Worm (Caenorhabditis elegans) whole organism, early embryonic: ENCODE data around the gene str-193.

Experiments
- B0310.2 ChIP-seq: sonication (generic microtip); optimal IDR thresholded peaks from 2 replicates; lab custom pipeline; 2016; ENCODE audit warnings: mild to moderate bottlenecking, missing genetic modification characterization, missing compliant biosample characterization
- F13C5.2 ChIP-seq: sonication (generic microtip); optimal IDR thresholded peaks from 2 replicates; lab custom pipeline; 2017; ENCODE audit warnings: mild to moderate bottlenecking, missing genetic modification characterization, inconsistent platforms, missing compliant biosample characterization
- aly-1 ChIP-seq: sonication (generic microtip); optimal IDR thresholded peaks from 2 replicates; lab custom pipeline; 2016; ENCODE audit warnings: missing genetic modification characterization, missing compliant biosample characterization
- ama-1 ChIP-seq: fragments of 150-350 bp; optimal IDR thresholded peaks from 2 replicates; lab custom pipeline; 2014
- ceh-13 ChIP-seq: fragments of 200-800 bp; sonication (Bioruptor generic); optimal IDR thresholded peaks from 2 replicates; lab custom pipeline; 2018; ENCODE audit warnings: mild to moderate bottlenecking, missing genetic modification characterization, missing compliant biosample characterization
- ceh-36 ChIP-seq: sonication (generic microtip); optimal IDR thresholded peaks from 2 replicates; lab custom pipeline; 2016; ENCODE audit warnings: missing genetic modification characterization, inconsistent platforms, missing compliant biosample characterization
- ets-7 ChIP-seq: sonication (generic microtip); optimal IDR thresholded peaks from 2 replicates; lab custom pipeline; 2016; ENCODE audit warnings: missing genotype, missing genetic modification characterization, missing compliant biosample characterization
- flt-1 ChIP-seq: fragments of 200-800 bp; sonication (Bioruptor generic); IDR thresholded peaks from 2 replicates; pipeline ENCODE4 v1.3.6; 2022; ENCODE audit warnings: missing genetic modification characterization, missing compliant biosample characterization
- hmbx-1 ChIP-seq: sonication (generic microtip); optimal IDR thresholded peaks from 2 replicates; lab custom pipeline; 2016; ENCODE audit warnings: mild to moderate bottlenecking, missing genetic modification characterization, missing compliant biosample characterization
- hmg-4 ChIP-seq: fragments of 200-800 bp; sonication (Bioruptor generic); optimal IDR thresholded peaks from 2 replicates; lab custom pipeline; 2018; ENCODE audit warnings: mild to moderate bottlenecking, missing genetic modification characterization, missing compliant biosample characterization
- hnd-1 ChIP-seq: sonication (generic microtip); optimal IDR thresholded peaks from 2 replicates; lab custom pipeline; 2016; ENCODE audit warnings: missing genetic modification characterization, missing compliant biosample characterization
- pes-1 ChIP-seq: fragments of 200-800 bp; sonication (Bioruptor generic); IDR thresholded peaks from 2 replicates; pipeline ENCODE4 v1.3.6; 2022; ENCODE audit warnings: missing genetic modification reagents, missing genetic modification characterization, missing compliant biosample characterization
- scrt-1 ChIP-seq: fragments of 200-800 bp; sonication (Bioruptor generic); IDR thresholded peaks from 2 replicates; pipeline ENCODE4 v1.3.6; 2022; ENCODE audit warnings: missing genetic modification characterization, missing compliant biosample characterization
- sea-1 ChIP-seq: fragments of 200-800 bp; sonication (Bioruptor generic); conservative IDR thresholded peaks from 2 replicates; pipeline ENCODE4 v1.3.6; 2022; ENCODE audit warnings: missing genetic modification characterization, missing compliant biosample characterization
- tbx-11 ChIP-seq: fragments of 200-800 bp; sonication (Bioruptor generic); IDR thresholded peaks from 2 replicates; pipeline ENCODE4 v1.3.6; 2022; ENCODE audit warnings: missing genetic modification characterization, missing compliant biosample characterization
- tbx-37 ChIP-seq: fragments of 200-800 bp; sonication (Bioruptor generic); conservative IDR thresholded peaks from 2 replicates; pipeline ENCODE4 v1.3.6; 2022; ENCODE audit warnings: missing genetic modification reagents, missing genetic modification characterization, missing compliant biosample characterization
- tra-4 ChIP-seq: sonication (generic microtip); optimal IDR thresholded peaks from 2 replicates; lab custom pipeline; 2017; ENCODE audit warnings: missing genetic modification characterization, missing compliant biosample characterization

Gene str-193

ce11 chrV:9801965-9802364, 19.7 kb downstream of the str-193 start, which contains the start of gene F46B6.10:
TSS of gene F46B6.10 (minus strand) at chrV:9802065.
- no peak for TF ChIP-seq tbx-11 (GFP tag; lab: Robert Waterston, UW)
- TF ChIP-seq hmbx-1, result no peak
- TF ChIP-seq scrt-1 (GFP tag; lab: Robert Waterston, UW), result no peak
- TF ChIP-seq tra-4 (tag; lab: Kevin White, UChicago), result no peak
- TF ChIP-seq hnd-1 (tag; lab: Kevin White, UChicago), result no peak
- TF ChIP-seq aly-1 (tag; lab: Kevin White, UChicago), result no peak
- TF ChIP-seq flt-1 (GFP tag; lab: Robert Waterston, UW), result no peak
- no peak for TF ChIP-seq ets-7
- no peak for TF ChIP-seq pes-1 (GFP tag; lab: Robert Waterston, UW)
- no peak for TF ChIP-seq sea-1 (GFP tag; lab: Robert Waterston, UW)
- TF ChIP-seq B0310.2, result no peak
- TF ChIP-seq ceh-36 (tag; lab: Kevin White, UChicago), result no peak

ce11 chrV:9799076-9799475, 22.5 kb downstream of the str-193 start, which contains the start of gene F46B6.13:
TSS of gene F46B6.13 (minus strand) at chrV:9799176.
- no peak for TF ChIP-seq ama-1 (lab: Kevin White, UChicago)

DNA sequence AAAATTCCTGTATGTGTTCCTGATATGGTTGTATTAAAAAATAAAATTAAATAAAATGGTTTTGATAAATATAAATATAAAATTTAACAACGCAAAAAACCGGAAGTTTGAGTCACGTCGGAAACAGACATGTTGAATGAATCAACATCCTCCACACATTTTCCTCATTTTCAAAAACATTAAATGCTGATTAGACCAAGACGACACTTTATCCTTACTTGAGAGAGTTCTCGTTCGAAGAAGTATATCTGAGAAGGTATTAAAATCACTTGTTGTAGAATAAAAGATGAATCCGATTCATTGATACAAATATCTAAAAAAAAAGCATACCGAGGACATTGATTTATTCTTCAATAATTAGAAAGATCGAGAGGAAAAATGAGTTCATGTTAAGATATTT, 23.4 kb downstream of the str-193 start:
- TF ChIP-seq hmbx-1 (no peak), tbx-11 (GFP tag; lab: Robert Waterston, UW) (no peak), scrt-1 (GFP tag; lab: Robert Waterston, UW) (no peak), ets-7 (no peak), ama-1 (lab: Kevin White, UChicago) (no peak), B0310.2 (no peak), pes-1 (GFP tag; lab: Robert Waterston, UW) (no peak), tra-4 (tag; lab: Kevin White, UChicago) (no peak), tbx-37 (no peak), aly-1 (tag; lab: Kevin White, UChicago) (no peak), F13C5.2 (no peak), ceh-36 (tag; lab: Kevin White, UChicago) (no peak), flt-1 (GFP tag; lab: Robert Waterston, UW) (no peak), sea-1 (GFP tag; lab: Robert Waterston, UW) (no peak), ceh-13 (GFP tag; lab: Kevin White, UChicago) (no peak), hnd-1 (tag; lab: Kevin White, UChicago) (no peak), hmg-4 (GFP tag; lab: Kevin White, UChicago) (no peak)

ce11 chrV:9796562-9796961, 25.1 kb downstream of the str-193 start, which contains the start of gene F46B6.9:
TSS of gene F46B6.9 (plus strand) at chrV:9796862.
- TF ChIP-seq B0310.2 (no peak), sea-1 (GFP tag; lab: Robert Waterston, UW) (no peak), tra-4 (tag; lab: Kevin White, UChicago) (no peak), pes-1 (GFP tag; lab: Robert Waterston, UW) (no peak), hmg-4 (GFP tag; lab: Kevin White, UChicago) (no peak), ama-1 (lab: Kevin White, UChicago) (no peak)

DNA sequence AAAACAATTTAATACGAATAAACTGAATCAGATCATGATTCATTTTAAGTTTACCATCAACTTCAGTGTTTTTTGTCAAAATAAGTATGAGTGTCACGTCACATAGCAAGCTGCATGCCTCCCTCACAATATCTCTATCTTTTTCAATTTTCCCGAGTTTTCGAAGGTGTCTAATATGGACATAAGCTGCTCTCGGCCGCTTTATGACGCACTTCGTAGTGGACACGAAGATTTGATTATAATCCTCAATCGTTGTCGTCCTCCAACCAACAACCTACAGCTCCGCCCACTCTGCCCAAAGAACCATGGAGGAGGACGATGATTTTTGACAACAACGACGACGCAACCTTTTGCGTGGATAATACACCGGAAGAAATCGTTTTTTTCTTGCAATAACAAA, 25.6 kb downstream of the str-193 start:
- TF ChIP-seq hmg-4 (GFP tag; lab: Kevin White, UChicago), result no peak
- no peak for TF ChIP-seq scrt-1 (GFP tag; lab: Robert Waterston, UW)
- no peak for TF ChIP-seq ama-1 (lab: Kevin White, UChicago)
- no peak for TF ChIP-seq flt-1 (GFP tag; lab: Robert Waterston, UW)
- no peak for TF ChIP-seq tbx-11 (GFP tag; lab: Robert Waterston, UW)
- no peak for TF ChIP-seq B0310.2
- TF ChIP-seq hmbx-1, result no peak
- no peak for TF ChIP-seq F13C5.2
- no peak for TF ChIP-seq tra-4 (tag; lab: Kevin White, UChicago)
- no peak for TF ChIP-seq ceh-36 (tag; lab: Kevin White, UChicago)
- no peak for TF ChIP-seq sea-1 (GFP tag; lab: Robert Waterston, UW)
- TF ChIP-seq ets-7, result no peak
- TF ChIP-seq tbx-37, result no peak
- TF ChIP-seq hnd-1 (tag; lab: Kevin White, UChicago), result no peak
- TF ChIP-seq ceh-13 (GFP tag; lab: Kevin White, UChicago), result no peak
- TF ChIP-seq pes-1 (GFP tag; lab: Robert Waterston, UW), result no peak

- no peak for TF ChIP-seq hnd-1 (tag; lab: Kevin White, UChicago)
- TF ChIP-seq B0310.2, result no peak
Observed at ce11 chrV:9794997-9795396, 26.6 kb downstream of the str-193 start.

- no peak for TF ChIP-seq scrt-1 (GFP tag; lab: Robert Waterston, UW)
- no peak for TF ChIP-seq hmg-4 (GFP tag; lab: Kevin White, UChicago)
- TF ChIP-seq tra-4 (tag; lab: Kevin White, UChicago), result no peak
- no peak for TF ChIP-seq tbx-11 (GFP tag; lab: Robert Waterston, UW)
- no peak for TF ChIP-seq ama-1 (lab: Kevin White, UChicago)
- TF ChIP-seq sea-1 (GFP tag; lab: Robert Waterston, UW), result no peak
- no peak for TF ChIP-seq hnd-1 (tag; lab: Kevin White, UChicago)
- TF ChIP-seq ceh-13 (GFP tag; lab: Kevin White, UChicago), result no peak
- TF ChIP-seq aly-1 (tag; lab: Kevin White, UChicago), result no peak
Observed at ce11 chrV:9791332-9791731, 30.3 kb downstream of the str-193 start, which contains the start of gene lipl-2. TSS of gene lipl-2 (plus strand) at chrV:9791567.

DNA sequence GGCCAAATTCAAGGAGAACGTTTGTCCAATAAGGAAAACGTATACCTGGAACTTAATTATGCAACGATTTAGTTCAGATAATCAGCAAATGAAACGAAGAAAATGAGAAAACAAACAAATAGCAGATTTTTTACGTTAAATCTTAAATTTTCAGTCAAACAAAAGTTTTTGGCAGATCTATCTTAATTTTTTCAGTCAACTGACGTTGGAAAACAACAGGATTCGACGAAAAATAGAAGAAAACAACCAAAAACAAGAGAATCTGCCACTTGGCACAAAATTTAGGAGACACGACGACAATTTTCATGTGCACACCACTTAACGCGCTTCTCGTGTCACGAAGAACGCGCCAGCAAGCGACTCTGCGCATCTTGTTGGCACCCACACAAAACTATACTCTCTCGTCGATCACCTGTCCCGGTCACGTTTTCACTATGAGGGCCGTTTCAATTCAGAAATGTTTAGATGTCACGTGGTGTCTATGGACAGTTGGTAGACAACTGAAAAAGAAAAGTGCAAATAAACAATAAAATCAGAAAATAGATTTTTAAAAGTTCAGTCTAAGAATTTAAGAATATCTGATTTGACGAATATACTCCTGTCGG, 31.9 kb downstream of the str-193 start, which contains the start of gene ztf-7:
Gene ztf-7 (minus strand): TSS at position 51 of the 605 bp plus-strand sequence.
- TF ChIP-seq F13C5.2 (peak; percentile 46), sea-1 (GFP tag; lab: Robert Waterston, UW) (no peak)
